Fruit fly (Drosophila melanogaster) whole organism, embryonic: ENCODE measurements around the gene CG43307.

ENCODE experiments used
- Aef1 ChIP-seq: fragments of 200-800 bp; sonication (Bioruptor generic); IDR thresholded peaks from 3 replicates; pipeline ENCODE4 v1.3.6; 2022; ENCODE audit warnings: missing biosample characterization, missing genetic modification characterization
- BEAF-32 ChIP-seq: fragments of 200-800 bp; sonication (Bioruptor generic); optimal IDR thresholded peaks from 3 replicates; lab custom pipeline; 2017; ENCODE audit warnings: missing biosample characterization, missing genetic modification characterization, mild to moderate bottlenecking, moderate library complexity, missing genetic modification reagents
- CG10366 ChIP-seq: fragments of 200-800 bp; sonication (Bioruptor generic); IDR thresholded peaks from 2 replicates; pipeline ENCODE4 v1.3.6; 2022; ENCODE audit warnings: missing biosample characterization, missing genetic modification characterization
- CG11456 ChIP-seq: fragments of 200-800 bp; sonication (Bioruptor generic); IDR thresholded peaks from 3 replicates; pipeline ENCODE4 v1.3.6; 2022; ENCODE audit warnings: missing biosample characterization, missing genetic modification characterization
- CG11504 ChIP-seq: fragments of 200-800 bp; sonication (Bioruptor generic); optimal IDR thresholded peaks from 3 replicates; lab custom pipeline; 2019; ENCODE audit warnings: missing biosample characterization, mild to moderate bottlenecking, missing genetic modification characterization, moderate library complexity
- CG12236 ChIP-seq: fragments of 200-800 bp; sonication (Bioruptor generic); optimal IDR thresholded peaks from 2 replicates; lab custom pipeline; 2016; ENCODE audit warnings: missing biosample characterization, missing genetic modification characterization
- CG1233 ChIP-seq: fragments of 200-800 bp; sonication (Bioruptor generic); optimal IDR thresholded peaks from 4 replicates; lab custom pipeline; 2018; ENCODE audit warnings: missing biosample characterization, mild to moderate bottlenecking, missing genetic modification characterization
- CG12659 ChIP-seq: fragments of 200-800 bp; sonication (Bioruptor generic); optimal IDR thresholded peaks from 3 replicates; lab custom pipeline; 2017; ENCODE audit warnings: mild to moderate bottlenecking, missing biosample characterization, missing genetic modification reagents, missing genetic modification characterization
- CG13287 ChIP-seq: fragments of 200-800 bp; sonication (Bioruptor generic); IDR thresholded peaks from 2 replicates; pipeline ENCODE4 v1.3.6; 2022; ENCODE audit warnings: missing biosample characterization, missing genetic modification characterization; ENCODE audit not compliant: partially characterized antibody
- CG13424 ChIP-seq: fragments of 200-800 bp; sonication (Bioruptor generic); optimal IDR thresholded peaks from 2 replicates; lab custom pipeline; 2019; ENCODE audit warnings: missing biosample characterization, mild to moderate bottlenecking, missing genetic modification characterization, moderate library complexity
- CG16813 ChIP-seq: fragments of 200-800 bp; sonication (Bioruptor generic); IDR thresholded peaks from 3 replicates; pipeline ENCODE4 v1.3.6; 2022; ENCODE audit warnings: missing biosample characterization, missing genetic modification characterization; ENCODE audit not compliant: partially characterized antibody
- CG18262 ChIP-seq: fragments of 200-800 bp; optimal IDR thresholded peaks from 3 replicates; lab custom pipeline; 2019; ENCODE audit warnings: missing biosample characterization, mild to moderate bottlenecking, missing genetic modification characterization, moderate library complexity
- CG18476 ChIP-seq: fragments of 200-800 bp; sonication (Bioruptor generic); optimal IDR thresholded peaks from 2 replicates; lab custom pipeline; 2016; ENCODE audit warnings: missing biosample characterization, mild to moderate bottlenecking, missing genetic modification characterization
- CG2116 ChIP-seq: fragments of 200-800 bp; sonication (Bioruptor generic); optimal IDR thresholded peaks from 3 replicates; lab custom pipeline; 2018; ENCODE audit warnings: missing biosample characterization, mild to moderate bottlenecking, missing genetic modification characterization
- CG2712 ChIP-seq: fragments of 200-800 bp; optimal IDR thresholded peaks from 3 replicates; lab custom pipeline; 2019; ENCODE audit warnings: missing biosample characterization, mild to moderate bottlenecking, missing genetic modification characterization, moderate library complexity
- CG2875 ChIP-seq: fragments of 200-800 bp; sonication (Bioruptor generic); optimal IDR thresholded peaks from 2 replicates; lab custom pipeline; 2017; ENCODE audit warnings: missing biosample characterization, mild to moderate bottlenecking, missing genetic modification characterization, missing genetic modification reagents
- CG30020 ChIP-seq: fragments of 200-800 bp; optimal IDR thresholded peaks from 2 replicates; lab custom pipeline; 2019; ENCODE audit warnings: missing biosample characterization, mild to moderate bottlenecking, missing genetic modification characterization, moderate library complexity
- CG31365 ChIP-seq: fragments of 200-800 bp; sonication (Bioruptor generic); optimal IDR thresholded peaks from 2 replicates; lab custom pipeline; 2018; ENCODE audit warnings: missing biosample characterization, mild to moderate bottlenecking, missing genetic modification characterization
- CG31388 ChIP-seq: fragments of 200-800 bp; sonication (Bioruptor generic); optimal IDR thresholded peaks from 2 replicates; lab custom pipeline; 2016; ENCODE audit warnings: missing biosample characterization, missing genetic modification characterization
- CG31441 ChIP-seq: fragments of 200-800 bp; sonication (Bioruptor generic); IDR thresholded peaks from 2 replicates; pipeline ENCODE4 v1.3.6; 2022; ENCODE audit warnings: missing biosample characterization, missing genetic modification characterization
- CG33557 ChIP-seq: fragments of 200-800 bp; sonication (Bioruptor generic); optimal IDR thresholded peaks from 2 replicates; lab custom pipeline; 2019; ENCODE audit warnings: missing biosample characterization, mild to moderate bottlenecking, missing genetic modification characterization, moderate library complexity
- CG3726 ChIP-seq: fragments of 200-800 bp; sonication (Bioruptor generic); IDR thresholded peaks from 3 replicates; pipeline ENCODE4, ENCODE4 v1.3.6; 2022; ENCODE audit warnings: missing biosample characterization, missing genetic modification characterization
- CG4617 ChIP-seq: fragments of 200-800 bp; sonication (Bioruptor generic); optimal IDR thresholded peaks from 3 replicates; lab custom pipeline; 2016; ENCODE audit warnings: missing biosample characterization, missing genetic modification characterization, borderline replicate concordance
- CG8478 ChIP-seq: fragments of >200 bp; optimal IDR thresholded peaks from 2 replicates; lab custom pipeline; 2018
- CG8924 ChIP-seq: fragments of 200-800 bp; optimal IDR thresholded peaks from 3 replicates; lab custom pipeline; 2019; ENCODE audit warnings: missing biosample characterization, mild to moderate bottlenecking, missing genetic modification characterization, moderate library complexity
- CG9797 ChIP-seq: fragments of 200-800 bp; sonication (Bioruptor generic); optimal IDR thresholded peaks from 3 replicates; lab custom pipeline; 2018; ENCODE audit warnings: missing biosample characterization, mild to moderate bottlenecking, missing genetic modification characterization
- CG9932 ChIP-seq: fragments of 200-800 bp; sonication (Bioruptor generic); IDR thresholded peaks from 2 replicates; pipeline ENCODE4 v1.3.6; 2022; ENCODE audit warnings: missing biosample characterization, missing genetic modification characterization
- CTCF ChIP-seq: fragments of 200-800 bp; sonication (Bioruptor generic); optimal IDR thresholded peaks from 2 replicates; lab custom pipeline; 2017; ENCODE audit warnings: missing biosample characterization, mild to moderate bottlenecking, missing genetic modification characterization, moderate library complexity
- Dbx ChIP-seq: fragments of 200-800 bp; sonication (Bioruptor generic); IDR thresholded peaks from 3 replicates; pipeline ENCODE4 v1.3.6; 2022; ENCODE audit warnings: missing biosample characterization, missing genetic modification characterization
- E2f1 ChIP-seq: fragments of 200-800 bp; sonication (Bioruptor generic); IDR thresholded peaks from 2 replicates; pipeline ENCODE4 v1.3.6; 2022; ENCODE audit warnings: missing biosample characterization, missing genetic modification characterization
- E2f2 ChIP-seq: fragments of 200-800 bp; sonication (Bioruptor generic); IDR thresholded peaks from 2 replicates; pipeline ENCODE4 v1.3.6; 2022; ENCODE audit warnings: missing biosample characterization, missing genetic modification characterization
- HHEX ChIP-seq: fragments of 200-800 bp; sonication (Bioruptor generic); optimal IDR thresholded peaks from 3 replicates; lab custom pipeline; 2017; ENCODE audit warnings: missing biosample characterization, mild to moderate bottlenecking, missing genetic modification characterization, missing genetic modification reagents
- HmgZ ChIP-seq: fragments of 200-800 bp; sonication (Bioruptor generic); optimal IDR thresholded peaks from 2 replicates; lab custom pipeline; 2018; ENCODE audit warnings: missing biosample characterization, mild to moderate bottlenecking, missing genetic modification characterization
- Lhr ChIP-seq: fragments of 200-800 bp; sonication (Bioruptor generic); optimal IDR thresholded peaks from 3 replicates; lab custom pipeline; 2017; ENCODE audit warnings: mild to moderate bottlenecking, missing biosample characterization, missing genetic modification reagents, missing genetic modification characterization
- Lpt ChIP-seq: fragments of >200 bp; optimal IDR thresholded peaks from 2 replicates; lab custom pipeline; 2018; ENCODE audit warnings: missing biosample characterization, missing genetic modification characterization
- Max ChIP-seq: fragments of 200-800 bp; sonication (Bioruptor generic); optimal IDR thresholded peaks from 2 replicates; lab custom pipeline; 2016; ENCODE audit warnings: missing biosample characterization, mild to moderate bottlenecking, missing genetic modification characterization
- Meics ChIP-seq: fragments of 200-800 bp; sonication (Bioruptor generic); optimal IDR thresholded peaks from 2 replicates; lab custom pipeline; 2017; ENCODE audit warnings: missing biosample characterization, mild to moderate bottlenecking, missing genetic modification characterization
- Oaz ChIP-seq: fragments of 200-800 bp; sonication (Bioruptor generic); IDR thresholded peaks from 2 replicates; pipeline ENCODE4 v1.3.6; 2022; ENCODE audit warnings: missing biosample characterization, missing genetic modification characterization
- Pdp1 ChIP-seq, 2 experiments: fragments of 200-800 bp; sonication (Bioruptor generic); optimal IDR thresholded peaks; 3 replicates each; lab custom pipeline; 2016; ENCODE audit warnings: missing biosample characterization in 2 of 2, missing genetic modification characterization in 2 of 2, mild to moderate bottlenecking in 1 of 2, moderate library complexity in 1 of 2
- Sry-β ChIP-seq: fragments of 200-800 bp; sonication (Bioruptor generic); optimal IDR thresholded peaks from 2 replicates; lab custom pipeline; 2018; ENCODE audit warnings: missing biosample characterization, mild to moderate bottlenecking, missing genetic modification characterization, moderate library complexity
- YL-1 ChIP-seq: fragments of 200-800 bp; sonication (Bioruptor generic); optimal IDR thresholded peaks from 3 replicates; lab custom pipeline; 2017; ENCODE audit warnings: missing biosample characterization, mild to moderate bottlenecking, missing genetic modification characterization
- esg ChIP-seq: fragments of 200-800 bp; sonication (Bioruptor generic); conservative IDR thresholded peaks from 2 replicates; pipeline ENCODE4 v1.3.6; 2022; ENCODE audit warnings: missing biosample characterization, missing genetic modification characterization
- jumu ChIP-seq: fragments of 200-800 bp; sonication (Bioruptor generic); optimal IDR thresholded peaks from 3 replicates; lab custom pipeline; 2016; ENCODE audit warnings: missing biosample characterization, missing genetic modification characterization
- mirr ChIP-seq: fragments of 200-800 bp; sonication (Bioruptor generic); optimal IDR thresholded peaks from 3 replicates; lab custom pipeline; 2018; ENCODE audit warnings: missing biosample characterization, mild to moderate bottlenecking, missing genetic modification characterization
- phol ChIP-seq: fragments of 200-800 bp; sonication (Bioruptor generic); optimal IDR thresholded peaks from 3 replicates; lab custom pipeline; 2018; ENCODE audit warnings: missing biosample characterization, mild to moderate bottlenecking, missing genetic modification characterization, moderate library complexity
- pnt ChIP-seq: fragments of 200-800 bp; sonication (Bioruptor generic); optimal IDR thresholded peaks from 3 replicates; lab custom pipeline; 2016; ENCODE audit warnings: missing biosample characterization, missing genetic modification characterization
- row ChIP-seq: fragments of 200-800 bp; sonication (Bioruptor generic); IDR thresholded peaks from 3 replicates; pipeline ENCODE4 v1.3.6; 2022; ENCODE audit warnings: missing biosample characterization, missing genetic modification characterization
- schlank ChIP-seq: fragments of 200-800 bp; sonication (Bioruptor generic); optimal IDR thresholded peaks from 2 replicates; lab custom pipeline; 2018; ENCODE audit warnings: missing biosample characterization, mild to moderate bottlenecking, missing genetic modification characterization
- ssp ChIP-seq: fragments of 200-800 bp; sonication (Bioruptor generic); IDR thresholded peaks from 2 replicates; pipeline ENCODE4 v1.3.6; 2022; ENCODE audit warnings: missing biosample characterization, missing genetic modification characterization
- sug ChIP-seq: fragments of 200-800 bp; optimal IDR thresholded peaks from 2 replicates; lab custom pipeline; 2019; ENCODE audit warnings: missing biosample characterization, mild to moderate bottlenecking, missing genetic modification characterization, moderate library complexity
- trem ChIP-seq: fragments of 200-800 bp; optimal IDR thresholded peaks from 3 replicates; lab custom pipeline; 2019; ENCODE audit warnings: missing biosample characterization, mild to moderate bottlenecking, missing genetic modification characterization, moderate library complexity
- vnd ChIP-seq: fragments of 200-800 bp; sonication (Bioruptor generic); IDR thresholded peaks from 3 replicates; pipeline ENCODE4 v1.3.6; 2022; ENCODE audit warnings: missing biosample characterization, missing genetic modification characterization; ENCODE audit not compliant: partially characterized antibody

The CG43307 gene

dm6 chr2L:5800388-5800748, 11.0 kb upstream of the CG43307 start (continued):
- TF ChIP-seq Meics (GFP tag; lab: Kevin White, UChicago) (peak; percentile 54), Lpt (GFP tag; lab: Kevin White, UChicago) (no peak), CG12236 (no peak), CG31365 (no peak), CG9932 (GFP tag; lab: Robert Waterston, UW) (no peak), ssp (GFP tag; lab: Robert Waterston, UW) (peak; percentile 79), CG8478 (lab: Kevin White, UChicago) (no peak), schlank (tag; lab: Kevin White, UChicago) (no peak), HHEX (no peak), pnt (GFP tag; lab: Kevin White, UChicago) (no peak), CG10366 (peak; percentile 5; the same call in 1 of the 2 replicates), CG31388 (GFP tag; lab: Kevin White, UChicago) (no peak), CG13424 (tag; lab: Kevin White, UChicago) (no peak), E2f1 (GFP tag; lab: Robert Waterston, UW) (no peak), BEAF-32 (peak; percentile 10), CG16813 (GFP tag; lab: Robert Waterston, UW) (no peak), CG18476 (no peak), esg (GFP tag; lab: Robert Waterston, UW) (no peak), CG30020 (tag; lab: Kevin White, UChicago) (peak; percentile 61), CG33557 (GFP tag; lab: Kevin White, UChicago) (no peak), CG3726 (no peak), mirr (GFP tag; lab: Kevin White, UChicago) (no peak)

dm6 chr2L:5801926-5802325, 9.4 kb upstream of the CG43307 start, which contains the start of the genes CG14005 and CG7239:
TSS of gene CG14005 (minus strand) at chr2L:5801975.
TSS of gene CG7239 (plus strand) at chr2L:5802220.
- TF ChIP-seq CG9797 (GFP tag; lab: Kevin White, UChicago) (peak; percentile 89), CG31441 (GFP tag; lab: Robert Waterston, UW) (peak; percentile 38; the same call in 1 of the 2 replicates), CTCF (GFP tag; lab: Kevin White, UChicago) (peak; percentile 11), CG18262 (tag; lab: Kevin White, UChicago) (peak; percentile 10), CG11456 (GFP tag; lab: Robert Waterston, UW) (no peak), Pdp1 (GFP tag; optimal IDR thresholded peaks at IDR 0.05; lab: Kevin White, UChicago) (peak in 1 of 2 experiments; percentile 4), vnd (GFP tag; lab: Robert Waterston, UW) (no peak), row (peak; percentile 61), YL-1 (peak; percentile 63), Aef1 (GFP tag; lab: Robert Waterston, UW) (no peak), Lhr (GFP tag; lab: Kevin White, UChicago) (peak; percentile 44), phol (tag; lab: Kevin White, UChicago) (peak; percentile 32), CG2116 (GFP tag; lab: Kevin White, UChicago) (peak; percentile 48), CG2875 (GFP tag; lab: Kevin White, UChicago) (no peak), CG9932 (GFP tag; lab: Robert Waterston, UW) (peak; percentile 19; the same call in 1 of the 2 replicates), Dbx (GFP tag; lab: Robert Waterston, UW) (no peak), E2f2 (GFP tag; lab: Robert Waterston, UW) (peak; percentile 74), Sry-β (GFP tag; lab: Kevin White, UChicago) (no peak), CG8924 (tag; lab: Kevin White, UChicago) (no peak), Max (peak; percentile 0), jumu (GFP tag; lab: Kevin White, UChicago) (no peak), CG12659 (GFP tag; lab: Kevin White, UChicago) (peak; percentile 60), CG1233 (GFP tag; lab: Kevin White, UChicago) (no peak), HmgZ (tag; lab: Kevin White, UChicago) (peak; percentile 8), CG2712 (tag; lab: Kevin White, UChicago) (peak; percentile 39), trem (tag; lab: Kevin White, UChicago) (peak; percentile 66), sug (peak; percentile 37), CG4617 (GFP tag; lab: Kevin White, UChicago) (peak; percentile 56), Oaz (GFP tag; lab: Robert Waterston, UW) (no peak), CG13287 (GFP tag; lab: Robert Waterston, UW) (peak; percentile 31; the same call in 1 of the 2 replicates), CG11504 (tag; lab: Kevin White, UChicago) (peak; percentile 34)
